Worm (Caenorhabditis elegans): Measurements from ENCODE around the gene pos-1.

DNA sequence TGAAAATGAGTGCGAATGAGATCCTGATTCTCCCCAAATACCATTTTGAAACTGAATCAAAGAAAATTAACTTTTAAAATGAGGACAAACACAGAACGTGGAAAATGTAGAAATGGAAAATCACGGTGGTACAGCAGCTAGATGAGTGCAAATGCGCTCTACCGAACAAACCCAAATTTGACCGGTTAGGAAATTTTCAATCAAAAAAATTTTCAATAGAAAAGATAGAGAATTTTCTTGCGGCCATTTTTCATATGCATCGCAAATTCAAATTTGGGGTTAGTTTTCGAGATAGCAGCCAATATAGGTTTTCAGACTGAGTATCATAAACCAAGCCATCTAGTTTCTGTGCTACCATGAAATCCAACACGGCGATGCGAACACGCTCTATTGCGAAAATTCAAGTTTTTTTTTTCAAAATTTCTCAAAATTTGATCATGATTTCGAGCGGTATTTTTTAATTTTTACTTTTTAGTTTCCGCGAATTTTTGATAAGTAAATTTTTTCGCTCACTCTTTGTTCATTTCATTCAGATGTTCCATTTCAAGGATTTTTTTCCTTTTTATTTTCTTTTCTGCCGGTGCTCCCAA is 359 bp upstream of the pos-1 start, which contains the start of gene vha-18:
- no peak for TF ChIP-seq him-1 (tag; optimal IDR thresholded peaks at IDR 0.05)
- TF ChIP-seq W03F9.2 (tag; optimal IDR thresholded peaks at IDR 0.05): no peak

Measured in whole organism, L4/young adult.